Fruit fly (Drosophila melanogaster): ENCODE measurements around the gene pins.

Gene pins

DNA sequence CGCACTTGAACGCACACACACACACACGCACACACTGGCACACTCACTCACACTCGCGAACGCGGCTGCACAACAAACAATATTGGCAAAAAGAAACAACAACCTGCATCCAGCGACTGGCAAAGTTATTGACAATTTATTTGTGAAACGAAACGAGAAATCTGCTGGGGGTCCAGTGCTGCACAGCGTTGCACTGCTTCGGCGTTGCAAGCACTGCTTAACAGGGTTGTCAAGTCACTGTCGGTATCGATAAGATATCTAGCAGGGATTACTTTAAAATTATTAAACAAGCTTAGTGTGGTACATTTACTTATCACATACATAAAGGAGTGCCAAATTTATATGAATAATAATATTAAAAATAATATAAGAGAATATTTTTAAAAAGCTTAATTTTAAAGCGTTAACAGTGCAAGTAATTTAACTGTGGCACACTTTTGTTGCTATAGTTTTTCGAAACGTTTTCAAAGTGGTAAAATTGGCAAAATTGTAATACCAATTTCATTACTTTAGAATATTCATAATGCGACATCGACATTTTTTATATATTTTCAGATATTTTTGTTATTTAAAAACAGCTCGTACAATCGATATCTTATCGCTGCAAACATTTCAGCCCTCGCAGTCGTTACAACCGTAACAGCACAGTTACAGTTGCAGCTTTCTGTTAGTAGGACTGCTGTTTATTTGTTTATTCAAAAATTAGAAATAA is 24.7 kb downstream of the pins start, which contains the start of the genes dsd and Tusp (continued):
- TF ChIP-seq ATbp (GFP tag; optimal IDR thresholded peaks at IDR 0.05) = peak; percentile 36
- TF ChIP-seq Scr (GFP tag; IDR thresholded peaks at IDR 0.05; ENCODE audit: partially characterized antibody) = peak; percentile 60
- TF ChIP-seq tna (GFP tag; IDR thresholded peaks at IDR 0.05; ENCODE audit: partially characterized antibody) = peak; percentile 24; the same call in 1 of the 2 replicates
- peak; percentile 65 for TF ChIP-seq dmrt11E (tag; optimal IDR thresholded peaks at IDR 0.05)
- no peak for TF ChIP-seq pan (optimal IDR thresholded peaks at IDR 0.05)
- peak in 1 of 2 experiments; percentile 72 for TF ChIP-seq pan (GFP tag; optimal IDR thresholded peaks at IDR 0.05 in 1 of 2, IDR thresholded peaks at IDR 0.05 in 1 of 2)
- peak; percentile 32 for TF ChIP-seq odd (GFP tag; optimal IDR thresholded peaks at IDR 0.05)
- TF ChIP-seq Doc2 (GFP tag; IDR thresholded peaks at IDR 0.05) = no peak
- peak; percentile 56 for TF ChIP-seq Fer2 (tag; optimal IDR thresholded peaks at IDR 0.05)
- TF ChIP-seq CG9609 (GFP tag; optimal IDR thresholded peaks at IDR 0.05) = peak; percentile 79
- TF ChIP-seq Dip3 (GFP tag; optimal IDR thresholded peaks at IDR 0.05) = peak; percentile 72
- peak; percentile 21; the same call in 1 of the 3 replicates for TF ChIP-seq CG2199 (GFP tag; IDR thresholded peaks at IDR 0.05)
- TF ChIP-seq lbe (GFP tag; optimal IDR thresholded peaks at IDR 0.05) = peak; percentile 26
- TF ChIP-seq H2.0 (GFP tag; IDR thresholded peaks at IDR 0.05) = peak; percentile 78
- TF ChIP-seq eve (GFP tag; optimal IDR thresholded peaks at IDR 0.05) = no peak
- TF ChIP-seq croc (GFP tag; conservative IDR thresholded peaks at IDR 0.05) = peak; percentile 38; the same call in 1 of the 3 replicates
- TF ChIP-seq Poxn (GFP tag; IDR thresholded peaks at IDR 0.05) = peak; percentile 57
- peak; percentile 82 for TF ChIP-seq sisA (GFP tag; IDR thresholded peaks at IDR 0.05)
- peak; percentile 63 for TF ChIP-seq CG18619 (GFP tag; optimal IDR thresholded peaks at IDR 0.05)
- peak; percentile 49 for TF ChIP-seq CG15696 (tag; optimal IDR thresholded peaks at IDR 0.05)
- no peak for TF ChIP-seq mld (GFP tag; IDR thresholded peaks at IDR 0.05; ENCODE audit: partially characterized antibody)
- TF ChIP-seq cas (GFP tag; IDR thresholded peaks at IDR 0.05) = 0 out of 2 replicates have a peak, but pooled peaks have one; percentile 16

dm6 chr3R:27608000-27608399 is 25.4 kb downstream of the pins start:
- TF ChIP-seq ato (GFP tag; IDR thresholded peaks at IDR 0.05; ENCODE audit: partially characterized antibody) (peak; percentile 36; the same call in 1 of the 2 replicates), MESR4 (GFP tag; optimal IDR thresholded peaks at IDR 0.05) (peak; percentile 17), CG6791 (GFP tag; IDR thresholded peaks at IDR 0.05; ENCODE audit: partially characterized antibody) (peak; percentile 35; the same call in 1 of the 3 replicates), hkb (optimal IDR thresholded peaks at IDR 0.05) (no peak), hkb (GFP tag; IDR thresholded peaks at IDR 0.05) (0 out of 2 replicates have a peak, but pooled peaks have one; percentile 9), CG3838 (GFP tag; optimal IDR thresholded peaks at IDR 0.05) (no peak), Gug (GFP tag; IDR thresholded peaks at IDR 0.05) (0 out of 4 replicates have a peak, but pooled peaks have one; percentile 7), nerfin-1 (tag; optimal IDR thresholded peaks at IDR 0.05) (peak; percentile 98), Deaf1 (tag; optimal IDR thresholded peaks at IDR 0.05) (peak; percentile 92), CG4424 (GFP tag; optimal IDR thresholded peaks at IDR 0.05) (no peak), CG12769 (tag; optimal IDR thresholded peaks at IDR 0.05) (peak; percentile 66), Sox102F (GFP tag; optimal IDR thresholded peaks at IDR 0.05) (no peak), otp (GFP tag; IDR thresholded peaks at IDR 0.05) (0 out of 3 replicates have a peak, but pooled peaks have one; percentile 15), luna (GFP tag; optimal IDR thresholded peaks at IDR 0.05) (no peak), chinmo (GFP tag; IDR thresholded peaks at IDR 0.05; ENCODE audit: partially characterized antibody) (peak; percentile 45; the same call in 1 of the 4 replicates), so (GFP tag; IDR thresholded peaks at IDR 0.05) (peak; percentile 21; the same call in 1 of the 3 replicates), CG7963 (GFP tag; IDR thresholded peaks at IDR 0.05; ENCODE audit: partially characterized antibody) (no peak), HLH3B (GFP tag; IDR thresholded peaks at IDR 0.05) (0 out of 2 replicates have a peak, but pooled peaks have one; percentile 6), onecut (GFP tag; IDR thresholded peaks at IDR 0.05) (peak; percentile 94), Trl (optimal IDR thresholded peaks at IDR 0.05) (peak in 1 of 2 experiments; percentile 0), Trl (GFP tag; optimal IDR thresholded peaks at IDR 0.05) (no peak), stc (GFP tag; IDR thresholded peaks at IDR 0.05) (0 out of 2 replicates have a peak, but pooled peaks have one; percentile 7), CG31365 (tag; optimal IDR thresholded peaks at IDR 0.05) (peak; percentile 70), CG34224 (GFP tag; IDR thresholded peaks at IDR 0.05; ENCODE audit: partially characterized antibody) (0 out of 3 replicates have a peak, but pooled peaks have one; percentile 7), cg (GFP tag; optimal IDR thresholded peaks at IDR 0.05) (peak; percentile 59), chif (GFP tag; optimal IDR thresholded peaks at IDR 0.05) (no peak), CG16779 (GFP tag; IDR thresholded peaks at IDR 0.05) (peak; percentile 70)

Measured in whole organism, embryonic.